Worm (Caenorhabditis elegans) whole organism, L1 larva: ENCODE results near the gene C49C3.7.

Source experiments
- F16B12.6 ChIP-seq: fragments of 150-350 bp; optimal IDR thresholded peaks from 2 replicates; lab custom pipeline; 2014; ENCODE audit warnings: missing biosample characterization, missing genetic modification characterization
- blmp-1 ChIP-seq: fragments of 150-350 bp; optimal IDR thresholded peaks from 2 replicates; lab custom pipeline; 2014; ENCODE audit warnings: missing biosample characterization, missing genetic modification characterization
- elt-2 ChIP-seq: sonication (generic microtip); optimal IDR thresholded peaks from 2 replicates; lab custom pipeline; 2016; ENCODE audit warnings: missing genetic modification characterization, mild to moderate bottlenecking, inconsistent platforms, missing compliant biosample characterization, missing genetic modification reagents
- fos-1 ChIP-seq: fragments of 150-350 bp; optimal IDR thresholded peaks from 2 replicates; lab custom pipeline; 2014; ENCODE audit warnings: missing biosample characterization, missing genetic modification characterization
- lin-15B ChIP-seq: fragments of 150-350 bp; sonication (generic microtip); optimal IDR thresholded peaks from 3 replicates; lab custom pipeline; 2014; ENCODE audit warnings: missing biosample characterization, missing genetic modification characterization
- lin-35 ChIP-seq, 2 experiments: fragments of 150-350 bp; optimal IDR thresholded peaks; 2 replicates each; lab custom pipeline; 2014; ENCODE audit warnings: missing biosample characterization in 2 of 2, missing genetic modification characterization in 2 of 2, missing genetic modification reagents in 2 of 2
- nhr-11 ChIP-seq: fragments of 150-350 bp; optimal IDR thresholded peaks from 2 replicates; lab custom pipeline; 2014; ENCODE audit warnings: missing biosample characterization, missing genetic modification characterization
- pqm-1 ChIP-seq: sonication (generic microtip); optimal IDR thresholded peaks from 3 replicates; lab custom pipeline; 2017; ENCODE audit warnings: missing biosample characterization, missing genetic modification characterization
- tlp-1 ChIP-seq: fragments of 150-350 bp; optimal IDR thresholded peaks from 2 replicates; lab custom pipeline; 2014; ENCODE audit warnings: missing biosample characterization, missing genetic modification characterization
- xbp-1 ChIP-seq: sonication (generic microtip); optimal IDR thresholded peaks from 2 replicates; lab custom pipeline; 2016; ENCODE audit warnings: missing genetic modification characterization, missing compliant biosample characterization
- ztf-11 ChIP-seq, 2 experiments: sonication (generic microtip); optimal IDR thresholded peaks; 2 replicates each; lab custom pipeline; 2016 to 2017; ENCODE audit warnings: missing genetic modification characterization in 2 of 2, missing biosample characterization in 1 of 2, missing compliant biosample characterization in 1 of 2

ce11 chrIV:17338920-17339510, 6.7 kb downstream of the C49C3.7 start, which contains the start of gene C49C3.10:
- no peak for TF ChIP-seq nhr-11
- TF ChIP-seq fos-1 = no peak
- TF ChIP-seq xbp-1 (tag; lab: Kevin White, UChicago) = no peak
- TF ChIP-seq pqm-1 = peak; percentile 23
- TF ChIP-seq F16B12.6 (tag; lab: Kevin White, UChicago) = no peak
- no peak for TF ChIP-seq blmp-1 (tag; lab: Kevin White, UChicago)
- TF ChIP-seq ztf-11 (tag; optimal IDR thresholded peaks at IDR 0.05; lab: Kevin White, UChicago) = no peak
- no peak for TF ChIP-seq lin-15B (tag; lab: Kevin White, UChicago)
- peak; percentile 87 for TF ChIP-seq elt-2 (tag; lab: Kevin White, UChicago)
- TF ChIP-seq tlp-1 = peak; percentile 14
- no peak for TF ChIP-seq lin-35 (GFP tag; optimal IDR thresholded peaks at IDR 0.05; lab: Kevin White, UChicago)
